Worm (Caenorhabditis elegans) whole organism, L3 larva: ENCODE measurements around the gene lin-56.

Source experiments
- aly-2 ChIP-seq: fragments of 150-350 bp; optimal IDR thresholded peaks from 2 replicates; lab custom pipeline; 2014; ENCODE audit warnings: missing biosample characterization, missing genetic modification characterization
- ama-1 ChIP-seq: fragments of 150-350 bp; optimal IDR thresholded peaks from 2 replicates; lab custom pipeline; 2018
- ceh-16 ChIP-seq: sonication (generic microtip); optimal IDR thresholded peaks from 2 replicates; lab custom pipeline; 2017; ENCODE audit warnings: missing biosample characterization, missing genetic modification characterization
- ceh-28 ChIP-seq: fragments of 150-350 bp; optimal IDR thresholded peaks from 2 replicates; lab custom pipeline; 2014; ENCODE audit warnings: missing biosample characterization, missing genetic modification reagents, missing genetic modification characterization
- ceh-82 ChIP-seq: fragments of 150-350 bp; optimal IDR thresholded peaks from 2 replicates; lab custom pipeline; 2014; ENCODE audit warnings: missing biosample characterization, missing genetic modification characterization
- ceh-9 ChIP-seq: sonication (generic microtip); optimal IDR thresholded peaks from 2 replicates; lab custom pipeline; 2018; ENCODE audit warnings: missing biosample characterization, missing genetic modification characterization
- egl-27 ChIP-seq: sonication (generic microtip); optimal IDR thresholded peaks from 4 replicates; lab custom pipeline; 2017; ENCODE audit warnings: missing biosample characterization, missing genetic modification reagents, missing genetic modification characterization
- egl-5 ChIP-seq: fragments of 150-350 bp; optimal IDR thresholded peaks from 2 replicates; lab custom pipeline; 2017; ENCODE audit warnings: missing biosample characterization, missing genetic modification reagents, missing genetic modification characterization, inconsistent platforms
- elt-2 ChIP-seq: sonication (generic microtip); optimal IDR thresholded peaks from 2 replicates; lab custom pipeline; 2016; ENCODE audit warnings: missing genetic modification reagents, mild to moderate bottlenecking, missing genetic modification characterization, missing compliant biosample characterization
- elt-3 ChIP-seq, 3 experiments: fragments of 150-350 bp in 1 of 3; sonication (generic microtip) in 2 of 3; optimal IDR thresholded peaks; 2 replicates in 2 of 3; 4 replicates in 1 of 3; lab custom pipeline; 2014 to 2017; ENCODE audit warnings: missing biosample characterization in 3 of 3, missing genetic modification characterization in 3 of 3
- eor-1 ChIP-seq, 2 experiments: fragments of 150-350 bp; optimal IDR thresholded peaks; 2 replicates each; lab custom pipeline; 2014 to 2018; ENCODE audit warnings: missing biosample characterization in 2 of 2, missing genetic modification characterization in 2 of 2
- fkh-10 ChIP-seq: sonication (generic microtip); optimal IDR thresholded peaks from 2 replicates; lab custom pipeline; 2017; ENCODE audit warnings: missing biosample characterization, missing genetic modification reagents, missing genetic modification characterization
- hmg-11 ChIP-seq: sonication (generic microtip); optimal IDR thresholded peaks from 2 replicates; lab custom pipeline; 2016; ENCODE audit warnings: missing genetic modification characterization, missing compliant biosample characterization
- jun-1 ChIP-seq: fragments of 150-350 bp; optimal IDR thresholded peaks from 2 replicates; lab custom pipeline; 2014; ENCODE audit warnings: missing biosample characterization, missing genetic modification reagents, missing genetic modification characterization
- lin-15B ChIP-seq: fragments of 150-350 bp; optimal IDR thresholded peaks from 2 replicates; lab custom pipeline; 2014; ENCODE audit warnings: missing biosample characterization, missing genetic modification characterization
- lin-39 ChIP-seq: fragments of 150-350 bp; optimal IDR thresholded peaks from 2 replicates; lab custom pipeline; 2018; ENCODE audit warnings: missing biosample characterization, missing genetic modification reagents, missing genetic modification characterization
- lsy-12 ChIP-seq: sonication (generic microtip); optimal IDR thresholded peaks from 2 replicates; lab custom pipeline; 2016; ENCODE audit warnings: mild to moderate bottlenecking, missing genetic modification characterization, missing compliant biosample characterization
- mdl-1 ChIP-seq: fragments of 150-350 bp; optimal IDR thresholded peaks from 2 replicates; lab custom pipeline; 2014; ENCODE audit warnings: missing biosample characterization, missing genetic modification characterization
- mml-1 ChIP-seq: fragments of 150-350 bp; sonication (generic microtip); optimal IDR thresholded peaks from 3 replicates; lab custom pipeline; 2014; ENCODE audit warnings: missing biosample characterization, missing genetic modification characterization
- nfya-1 ChIP-seq: sonication (generic microtip); optimal IDR thresholded peaks from 2 replicates; lab custom pipeline; 2017; ENCODE audit warnings: missing genetic modification characterization, mild to moderate bottlenecking, missing compliant biosample characterization, antibody characterized with exemption, moderate library complexity; ENCODE audit not compliant: insufficient read depth
- nhr-12 ChIP-seq: fragments of 150-350 bp; optimal IDR thresholded peaks from 2 replicates; lab custom pipeline; 2014; ENCODE audit warnings: missing biosample characterization, missing genetic modification characterization
- nhr-23 ChIP-seq: fragments of 150-350 bp; optimal IDR thresholded peaks from 2 replicates; lab custom pipeline; 2014; ENCODE audit warnings: missing biosample characterization, missing genetic modification reagents, missing genetic modification characterization
- nhr-237 ChIP-seq: fragments of 150-350 bp; optimal IDR thresholded peaks from 2 replicates; lab custom pipeline; 2014; ENCODE audit warnings: missing biosample characterization, missing genetic modification characterization
- nhr-25 ChIP-seq: sonication (generic microtip); optimal IDR thresholded peaks from 2 replicates; lab custom pipeline; 2017; ENCODE audit warnings: missing biosample characterization, missing genetic modification characterization
- nhr-43 ChIP-seq: sonication (generic microtip); optimal IDR thresholded peaks from 2 replicates; lab custom pipeline; 2016; ENCODE audit warnings: mild to moderate bottlenecking, missing genetic modification characterization, missing compliant biosample characterization; ENCODE audit not compliant: poor library complexity, severe bottlenecking
- nhr-67 ChIP-seq: fragments of 150-350 bp; optimal IDR thresholded peaks from 2 replicates; lab custom pipeline; 2014; ENCODE audit warnings: missing biosample characterization, missing genetic modification characterization
- nhr-77 ChIP-seq: fragments of 150-350 bp; optimal IDR thresholded peaks from 2 replicates; lab custom pipeline; 2014; ENCODE audit warnings: missing biosample characterization, missing genetic modification characterization
- pqm-1 ChIP-seq: fragments of 150-350 bp; optimal IDR thresholded peaks from 2 replicates; lab custom pipeline; 2017; ENCODE audit warnings: missing biosample characterization, missing genetic modification characterization, inconsistent platforms
- sea-2 ChIP-seq: fragments of 150-350 bp; sonication (generic microtip); optimal IDR thresholded peaks from 4 replicates; lab custom pipeline; 2014; ENCODE audit warnings: missing biosample characterization, missing genetic modification reagents, missing genetic modification characterization
- skn-1 ChIP-seq: fragments of 150-350 bp; optimal IDR thresholded peaks from 2 replicates; lab custom pipeline; 2014; ENCODE audit warnings: missing biosample characterization, missing genetic modification characterization
- snpc-4 ChIP-seq: fragments of 150-350 bp; optimal IDR thresholded peaks from 2 replicates; lab custom pipeline; 2014; ENCODE audit warnings: missing biosample characterization, missing genetic modification characterization
- tbx-2 ChIP-seq: sonication (generic microtip); optimal IDR thresholded peaks from 2 replicates; lab custom pipeline; 2016; ENCODE audit warnings: mild to moderate bottlenecking, missing genetic modification characterization, missing compliant biosample characterization
- unc-39 ChIP-seq: sonication (generic microtip); optimal IDR thresholded peaks from 4 replicates; lab custom pipeline; 2017; ENCODE audit warnings: missing biosample characterization, missing genetic modification characterization
- unc-62 ChIP-seq: fragments of 150-350 bp; sonication (generic microtip); optimal IDR thresholded peaks from 4 replicates; lab custom pipeline; 2014; ENCODE audit warnings: missing biosample characterization, missing genetic modification reagents, missing genetic modification characterization
- zag-1 ChIP-seq: fragments of 150-350 bp; optimal IDR thresholded peaks from 2 replicates; lab custom pipeline; 2014; ENCODE audit warnings: missing biosample characterization, missing genetic modification characterization
- ztf-4 ChIP-seq: fragments of 150-350 bp; optimal IDR thresholded peaks from 2 replicates; lab custom pipeline; 2014; ENCODE audit warnings: missing biosample characterization, missing genetic modification characterization

The lin-56 gene

ce11 chrII:10464230-10464920, 14.6 kb downstream of the lin-56 start, which contains the start of the genes ZK673.6 and sdz-37:
TSS of gene ZK673.6 (minus strand) at chrII:10464330.
TSS of gene sdz-37 (plus strand) at chrII:10464870.
- TF ChIP-seq ceh-9 (no peak), nhr-23 (tag; lab: Kevin White, UChicago) (no peak)

- TF ChIP-seq ceh-16 (tag; lab: Kevin White, UChicago) (no peak), sea-2 (GFP tag; lab: Kevin White, UChicago) (no peak), hmg-11 (tag; lab: Kevin White, UChicago) (no peak), nfya-1 (tag; lab: Kevin White, UChicago) (no peak), mml-1 (tag; lab: Kevin White, UChicago) (no peak), nhr-67 (tag; lab: Kevin White, UChicago) (no peak), ceh-82 (tag; lab: Kevin White, UChicago) (no peak), unc-39 (tag; lab: Kevin White, UChicago) (no peak), eor-1 (tag; optimal IDR thresholded peaks at IDR 0.05; lab: Kevin White, UChicago) (no peak), ama-1 (lab: Kevin White, UChicago) (no peak), aly-2 (tag; lab: Kevin White, UChicago) (no peak), lin-39 (tag; lab: Kevin White, UChicago) (no peak), jun-1 (tag; lab: Kevin White, UChicago) (no peak), nhr-12 (tag; lab: Kevin White, UChicago) (no peak), elt-3 (tag; optimal IDR thresholded peaks at IDR 0.05; lab: Kevin White, UChicago) (no peak), snpc-4 (tag; lab: Kevin White, UChicago) (no peak), zag-1 (tag; lab: Kevin White, UChicago) (no peak), lin-15B (tag; lab: Kevin White, UChicago) (no peak), nhr-77 (tag; lab: Kevin White, UChicago) (no peak), lsy-12 (tag; lab: Kevin White, UChicago) (no peak)
Measured at ce11 chrII:10466552-10466951, 16.7 kb downstream of the lin-56 start, which contains the start of gene tnc-2. TSS of gene tnc-2 (plus strand) at chrII:10466852.

ce11 chrII:10470159-10470558, 20.4 kb downstream of the lin-56 start, which contains the start of gene clec-143:
TSS of gene clec-143 (minus strand) at chrII:10470297.
- TF ChIP-seq nhr-25 (tag; lab: Kevin White, UChicago) (no peak), elt-2 (tag; lab: Kevin White, UChicago) (peak; percentile 59), nhr-43 (tag; lab: Kevin White, UChicago) (no peak), nhr-12 (tag; lab: Kevin White, UChicago) (no peak)

ce11 chrII:10471247-10471646, 21.4 kb downstream of the lin-56 start, which contains the start of gene ZK666.1:
TSS of gene ZK666.1 (minus strand) at chrII:10471347.
- TF ChIP-seq ama-1 (lab: Kevin White, UChicago) (no peak), unc-62 (no peak), eor-1 (tag; optimal IDR thresholded peaks at IDR 0.05; lab: Kevin White, UChicago) (no peak), ceh-28 (tag; lab: Kevin White, UChicago) (no peak), ztf-4 (tag; lab: Kevin White, UChicago) (no peak), zag-1 (tag; lab: Kevin White, UChicago) (no peak)

- TF ChIP-seq egl-5 (tag; lab: Kevin White, UChicago) (no peak), fkh-10 (GFP tag; lab: Kevin White, UChicago) (no peak), jun-1 (tag; lab: Kevin White, UChicago) (no peak), ceh-82 (tag; lab: Kevin White, UChicago) (no peak), nhr-43 (tag; lab: Kevin White, UChicago) (no peak), mdl-1 (tag; lab: Kevin White, UChicago) (no peak), elt-3 (tag; optimal IDR thresholded peaks at IDR 0.05; lab: Kevin White, UChicago) (no peak), skn-1 (no peak), egl-27 (tag; lab: Kevin White, UChicago) (no peak), sea-2 (GFP tag; lab: Kevin White, UChicago) (no peak), nhr-237 (tag; lab: Kevin White, UChicago) (no peak), pqm-1 (tag; lab: Kevin White, UChicago) (no peak), ceh-16 (tag; lab: Kevin White, UChicago) (no peak), nfya-1 (tag; lab: Kevin White, UChicago) (no peak), lin-39 (tag; lab: Kevin White, UChicago) (no peak), nhr-23 (tag; lab: Kevin White, UChicago) (no peak), tbx-2 (tag; lab: Kevin White, UChicago) (no peak), ceh-28 (tag; lab: Kevin White, UChicago) (no peak), nhr-67 (tag; lab: Kevin White, UChicago) (no peak)
Measured at ce11 chrII:10471790-10472189, 22.0 kb downstream of the lin-56 start, which contains the start of gene ZK666.2. TSS of gene ZK666.2 (minus strand) at chrII:10471890.
